Worm (Caenorhabditis elegans) whole organism, dauer: ENCODE data around the gene sdf-9.

Experiments
- unc-62 ChIP-seq: sonication (generic microtip); optimal IDR thresholded peaks from 2 replicates; lab custom pipeline; 2017; ENCODE audit warnings: missing biosample characterization, missing genetic modification reagents, missing genetic modification characterization

Gene sdf-9

ce11 chrV:20778886-20779285 lies 19.1 kb upstream of the sdf-9 start:
- TF ChIP-seq unc-62 (GFP tag; lab: Kevin White, UChicago), result no peak

DNA sequence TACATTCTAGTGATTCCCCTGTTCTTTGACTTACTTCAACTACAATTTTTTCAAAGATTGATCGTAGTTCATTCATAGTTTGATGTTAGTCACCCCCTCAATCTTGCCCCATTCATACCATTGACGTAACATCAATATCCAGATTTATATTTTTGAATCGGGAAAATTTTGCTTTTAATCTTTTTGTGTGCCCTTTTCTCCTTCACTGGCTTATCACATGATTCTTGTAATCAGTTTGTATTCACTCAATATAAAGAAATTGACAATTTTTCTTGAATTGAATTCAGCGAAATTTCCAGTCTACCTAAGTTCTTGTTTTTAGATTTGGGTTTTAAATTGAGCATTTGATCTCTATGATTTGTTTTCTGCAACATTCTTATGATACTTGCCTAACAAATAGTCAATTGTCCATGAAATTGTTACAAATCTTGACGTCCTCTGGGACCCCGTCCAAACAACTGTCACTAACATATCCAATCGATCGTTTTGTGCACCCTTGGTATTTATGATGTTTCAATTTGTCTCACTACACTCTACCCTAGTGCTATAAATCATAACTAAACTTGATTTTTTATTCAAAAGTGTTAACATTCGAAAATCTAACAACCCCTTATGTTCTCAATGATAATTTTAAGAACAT lies 18.2 kb upstream of the sdf-9 start:
- no peak for TF ChIP-seq unc-62 (GFP tag; lab: Kevin White, UChicago)

ce11 chrV:20780400-20780799 lies 17.6 kb upstream of the sdf-9 start, which contains the start of gene hif-1:
Gene hif-1 (plus strand): TSS chrV:20780407.
- TF ChIP-seq unc-62 (GFP tag; lab: Kevin White, UChicago), result no peak

DNA sequence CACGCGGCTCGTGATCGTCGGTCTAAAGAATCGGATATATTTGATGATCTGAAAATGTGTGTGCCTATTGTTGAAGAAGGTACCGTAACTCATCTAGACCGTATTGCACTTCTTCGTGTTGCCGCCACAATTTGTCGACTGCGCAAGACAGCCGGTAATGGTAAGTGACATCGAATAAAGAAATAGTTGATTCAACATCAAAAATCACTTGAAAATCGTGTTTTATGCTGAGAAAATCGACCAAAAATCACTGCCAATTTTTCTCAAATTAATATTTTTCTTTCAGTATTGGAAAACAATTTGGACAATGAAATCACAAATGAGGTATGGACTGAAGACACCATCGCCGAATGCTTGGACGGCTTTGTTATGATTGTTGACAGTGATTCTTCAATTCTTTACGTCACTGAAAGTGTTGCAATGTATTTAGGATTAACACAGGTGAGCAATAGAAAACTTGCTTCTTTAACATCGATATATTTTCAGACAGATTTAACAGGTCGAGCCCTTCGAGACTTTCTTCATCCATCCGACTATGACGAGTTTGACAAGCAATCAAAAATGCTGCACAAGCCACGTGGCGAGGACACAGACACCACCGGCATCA lies 16.6 kb upstream of the sdf-9 start:
- TF ChIP-seq unc-62 (GFP tag; lab: Kevin White, UChicago), result no peak

ce11 chrV:20782188-20782587 lies 15.8 kb upstream of the sdf-9 start:
- no peak for TF ChIP-seq unc-62 (GFP tag; lab: Kevin White, UChicago)

DNA sequence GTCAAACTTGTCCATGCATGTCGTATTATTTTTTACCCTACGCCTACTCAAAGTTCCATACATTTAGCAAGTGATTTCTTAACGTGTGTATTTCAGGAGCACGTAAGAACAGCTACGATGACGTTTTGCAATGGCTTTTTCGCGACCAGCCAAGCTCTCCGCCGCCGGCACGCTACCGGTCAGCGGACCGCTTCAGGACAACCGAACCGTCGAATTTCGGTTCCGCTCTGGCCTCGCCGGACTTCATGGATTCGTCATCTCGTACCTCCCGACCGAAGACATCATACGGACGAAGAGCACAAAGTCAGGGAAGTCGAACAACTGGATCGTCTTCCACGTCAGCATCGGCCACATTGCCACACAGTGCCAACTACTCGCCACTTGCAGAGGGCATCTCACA lies 14.4 kb upstream of the sdf-9 start:
- no peak for TF ChIP-seq unc-62 (GFP tag; lab: Kevin White, UChicago)

DNA sequence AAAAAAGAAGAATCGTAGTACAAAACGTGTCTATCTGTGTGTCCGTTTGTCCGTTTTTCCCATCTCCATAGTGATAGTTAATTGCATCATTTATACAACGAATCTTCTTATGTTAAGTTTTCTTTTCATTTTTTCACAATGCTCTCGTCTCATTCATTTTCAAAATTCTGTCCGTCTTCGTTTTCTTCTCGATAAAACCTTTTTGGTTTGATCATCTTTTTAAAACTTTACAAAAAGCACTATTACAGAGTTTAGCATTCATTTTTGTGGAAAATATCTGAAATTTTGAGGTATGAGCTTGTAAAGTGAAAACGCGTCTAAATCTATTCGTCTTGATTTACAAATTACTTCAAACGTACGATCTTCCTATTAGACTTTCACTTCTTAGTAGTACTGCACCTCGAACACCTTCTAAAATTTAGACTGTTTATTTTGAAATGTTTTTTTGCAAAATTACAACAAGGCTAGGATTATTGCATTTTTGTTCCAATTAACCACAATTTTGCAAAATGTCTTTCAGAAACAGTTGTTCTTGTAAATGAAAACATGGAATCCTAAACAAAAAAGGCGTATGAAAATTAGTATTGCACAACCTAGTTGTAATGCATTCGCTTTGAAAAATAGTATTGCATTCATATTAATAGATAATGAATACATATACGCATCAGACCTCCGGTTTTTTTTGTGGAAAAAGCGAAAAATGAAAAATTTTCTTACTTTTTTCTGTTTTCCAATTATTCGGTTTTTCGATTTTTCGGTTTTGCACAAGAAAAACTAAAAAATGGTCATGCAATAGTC lies 12.8 kb upstream of the sdf-9 start:
- no peak for TF ChIP-seq unc-62 (GFP tag; lab: Kevin White, UChicago)

DNA sequence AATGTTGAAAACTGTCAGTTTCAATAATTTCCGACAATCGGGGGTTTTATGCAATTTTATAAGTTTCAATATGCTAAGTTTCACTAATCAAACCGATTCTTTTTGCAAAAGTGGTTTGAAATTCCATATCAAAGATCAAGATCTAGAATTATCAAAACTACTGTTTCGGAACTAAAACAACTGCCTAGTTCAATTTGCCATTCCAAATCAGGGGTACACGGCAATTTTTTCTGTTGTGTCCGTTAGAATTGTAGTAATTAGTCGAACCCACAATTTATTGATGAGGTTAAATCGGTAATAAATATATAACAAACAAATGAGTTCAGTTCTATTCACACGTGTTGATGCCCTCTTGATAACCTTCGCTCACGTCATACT lies 12.2 kb upstream of the sdf-9 start:
- TF ChIP-seq unc-62 (GFP tag; lab: Kevin White, UChicago), result no peak

- TF ChIP-seq unc-62 (GFP tag; lab: Kevin White, UChicago), result no peak
These were observed 8.9 kb upstream of the sdf-9 start, which contains the start of gene tpan-1 for ce11 chrV:20789105-20789504. Gene tpan-1 (plus strand): TSS chrV:20789502.

DNA sequence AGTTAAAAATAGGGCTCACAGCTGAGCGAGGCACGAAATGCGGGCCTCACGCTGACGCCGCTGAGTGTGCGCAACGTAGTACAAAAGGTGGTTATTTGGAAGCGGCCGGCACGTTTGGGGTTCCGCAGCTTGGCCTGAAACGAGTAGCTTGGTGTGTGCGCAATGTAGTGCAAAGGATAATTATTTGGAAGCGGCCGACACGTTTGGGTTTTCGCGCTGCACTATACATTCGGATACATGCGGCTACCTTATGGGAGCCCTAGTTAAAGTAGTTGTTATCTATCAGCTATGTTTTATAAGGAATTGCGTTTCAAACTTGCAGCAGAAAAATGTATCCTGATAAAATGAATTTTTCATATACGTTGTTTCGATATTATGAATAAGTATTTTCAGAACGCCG lies 8.0 kb upstream of the sdf-9 start, which contains the start of gene Y44A6D.1:
Y44A6D.1 (minus strand) TSS at position 23 of the 400 bp plus-strand sequence.
- no peak for TF ChIP-seq unc-62 (GFP tag; lab: Kevin White, UChicago)

DNA sequence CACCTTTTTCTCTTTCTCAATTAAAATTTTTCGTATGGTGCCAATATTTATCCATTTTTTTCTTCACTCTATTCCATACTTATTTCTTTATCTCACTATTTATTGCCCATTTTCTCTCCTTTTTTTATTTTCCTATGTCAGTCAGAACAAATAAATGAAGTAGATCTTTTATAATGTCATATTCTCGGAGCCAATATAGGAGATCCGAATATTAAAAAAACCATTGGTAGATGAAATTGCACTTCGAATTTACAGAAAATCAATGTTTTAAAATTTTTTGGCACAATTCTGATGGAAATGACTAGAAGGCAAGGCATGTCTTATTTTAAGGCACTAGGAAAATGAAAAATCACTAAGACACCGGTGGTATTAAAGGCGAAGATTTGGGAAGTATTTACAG lies 7.4 kb upstream of the sdf-9 start:
- TF ChIP-seq unc-62 (GFP tag; lab: Kevin White, UChicago), result no peak

- no peak for TF ChIP-seq unc-62 (GFP tag; lab: Kevin White, UChicago)
These were observed 5.6 kb upstream of the sdf-9 start, which contains the start of gene Y44A6D.3 for ce11 chrV:20792371-20792890. Gene Y44A6D.3 (minus strand): TSS chrV:20792421.

DNA sequence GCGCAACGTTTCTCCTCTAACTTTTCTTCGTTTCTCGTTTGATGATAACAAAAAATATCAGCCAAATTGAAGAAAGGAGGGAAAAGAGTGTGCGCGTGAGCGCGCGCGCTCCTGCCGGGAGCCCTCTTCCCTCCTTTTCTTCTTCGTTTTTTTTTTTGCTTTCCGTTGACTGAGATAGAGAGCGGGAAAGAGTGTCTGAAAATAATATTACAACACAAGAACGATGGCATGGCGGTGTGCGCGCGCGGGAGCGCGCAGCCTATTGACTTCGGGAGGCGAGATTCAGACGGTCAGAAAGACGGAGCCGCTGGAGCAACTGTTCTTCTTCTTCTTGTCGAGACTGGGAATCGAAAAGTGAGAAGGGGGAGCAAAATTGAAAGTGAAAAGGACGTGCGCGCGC lies 4.3 kb upstream of the sdf-9 start:
- TF ChIP-seq unc-62 (GFP tag; lab: Kevin White, UChicago), result no peak

- TF ChIP-seq unc-62 (GFP tag; lab: Kevin White, UChicago), result no peak
These were observed 4.9 kb downstream of the sdf-9 start, which contains the start of gene Y44A6D.5 for ce11 chrV:20802906-20803305. Gene Y44A6D.5 (minus strand): TSS chrV:20803006.

ce11 chrV:20807038-20807437 lies 9.0 kb downstream of the sdf-9 start, which contains the start of gene Y44A6D.6:
Gene Y44A6D.6 (plus strand): TSS chrV:20807338.
- no peak for TF ChIP-seq unc-62 (GFP tag; lab: Kevin White, UChicago)

DNA sequence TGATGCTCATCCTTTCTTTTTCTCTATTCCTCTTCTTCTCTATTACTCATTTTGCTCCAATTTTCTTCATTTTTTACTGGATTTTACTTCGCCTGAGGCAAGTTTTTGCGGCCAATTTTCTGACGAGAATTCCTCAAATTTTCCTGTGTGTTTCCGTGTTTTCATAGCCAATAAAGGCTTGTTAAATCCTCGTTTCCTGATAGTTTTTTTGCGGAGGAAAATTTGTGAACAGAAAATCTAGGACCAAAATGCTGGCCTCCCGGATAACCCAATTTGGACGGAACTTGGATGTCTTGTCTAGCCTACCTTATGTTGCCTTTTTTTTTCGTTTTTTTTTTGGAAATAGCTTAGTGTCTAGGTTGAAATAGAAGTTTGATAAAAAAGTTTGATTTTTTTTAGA lies 15.6 kb downstream of the sdf-9 start:
- no peak for TF ChIP-seq unc-62 (GFP tag; lab: Kevin White, UChicago)
